Fruit fly (Drosophila melanogaster) S2 (cell line): Measurements from ENCODE around the gene Lim3.

Experiments
- CG8478 ChIP-seq: fragments of >200 bp; optimal IDR thresholded peaks from 2 replicates; lab custom pipeline; 2018
- CTCF ChIP-seq, 2 experiments: fragments of >200 bp; optimal IDR thresholded peaks; 2 replicates each; lab custom pipeline; 2018

dm6 chr2L:19123472-19124070 is 15.3 kb upstream of the Lim3 start, which contains the start of gene Phb1:
- TF ChIP-seq CG8478 (lab: Kevin White, UChicago) (no peak), CTCF (optimal IDR thresholded peaks at IDR 0.05; lab: Kevin White, UChicago) (no peak)
